Fruit fly (Drosophila melanogaster) whole organism, embryonic: ENCODE measurements around the gene Sil1.

Experiments
- Bgb ChIP-seq: fragments of 200-800 bp; sonication (Bioruptor generic); IDR thresholded peaks from 2 replicates; pipeline ENCODE4 v1.3.6; 2022; ENCODE audit warnings: missing biosample characterization, missing genetic modification characterization; ENCODE audit not compliant: partially characterized antibody
- CG10366 ChIP-seq: fragments of 200-800 bp; sonication (Bioruptor generic); IDR thresholded peaks from 2 replicates; pipeline ENCODE4 v1.3.6; 2022; ENCODE audit warnings: missing biosample characterization, missing genetic modification characterization
- CG11093 ChIP-seq: fragments of 200-800 bp; sonication (Bioruptor generic); IDR thresholded peaks from 3 replicates; pipeline ENCODE4 v1.3.6; 2022; ENCODE audit warnings: missing biosample characterization, missing genetic modification characterization
- CG12071 ChIP-seq: fragments of 200-800 bp; sonication (Bioruptor generic); optimal IDR thresholded peaks from 3 replicates; lab custom pipeline; 2018; ENCODE audit warnings: missing biosample characterization, mild to moderate bottlenecking, missing genetic modification characterization
- CG12744 ChIP-seq: fragments of 200-800 bp; sonication (Bioruptor generic); optimal IDR thresholded peaks from 2 replicates; lab custom pipeline; 2016; ENCODE audit warnings: missing biosample characterization, missing genetic modification characterization
- CG12769 ChIP-seq: fragments of 200-800 bp; sonication (Bioruptor generic); optimal IDR thresholded peaks from 2 replicates; lab custom pipeline; 2019; ENCODE audit warnings: missing biosample characterization, mild to moderate bottlenecking, missing genetic modification characterization, moderate library complexity
- CG14965 ChIP-seq: fragments of 200-800 bp; sonication (Bioruptor generic); optimal IDR thresholded peaks from 2 replicates; lab custom pipeline; 2016; ENCODE audit warnings: missing biosample characterization, missing genetic modification characterization, borderline replicate concordance
- CG15514 ChIP-seq: fragments of 200-800 bp; sonication (Bioruptor generic); optimal IDR thresholded peaks from 3 replicates; lab custom pipeline; 2017; ENCODE audit warnings: missing biosample characterization, missing genetic modification characterization, mild to moderate bottlenecking, moderate library complexity, missing genetic modification reagents
- CG17912 ChIP-seq: fragments of 200-800 bp; sonication (Bioruptor generic); optimal IDR thresholded peaks from 2 replicates; lab custom pipeline; 2018; ENCODE audit warnings: missing biosample characterization, mild to moderate bottlenecking, missing genetic modification characterization
- CG18262 ChIP-seq: fragments of 200-800 bp; optimal IDR thresholded peaks from 3 replicates; lab custom pipeline; 2019; ENCODE audit warnings: missing biosample characterization, mild to moderate bottlenecking, missing genetic modification characterization, moderate library complexity
- CG18764 ChIP-seq: fragments of 200-800 bp; sonication (Bioruptor generic); optimal IDR thresholded peaks from 3 replicates; lab custom pipeline; 2016; ENCODE audit warnings: missing biosample characterization, missing genetic modification characterization
- CG2202 ChIP-seq: fragments of 200-800 bp; sonication (Bioruptor generic); optimal IDR thresholded peaks from 2 replicates; lab custom pipeline; 2018; ENCODE audit warnings: missing biosample characterization, mild to moderate bottlenecking, missing genetic modification characterization
- CG2678 ChIP-seq: fragments of 200-800 bp; sonication (Bioruptor generic); optimal IDR thresholded peaks from 3 replicates; lab custom pipeline; 2019; ENCODE audit warnings: missing biosample characterization, mild to moderate bottlenecking, missing genetic modification characterization, moderate library complexity
- CG2712 ChIP-seq: fragments of 200-800 bp; optimal IDR thresholded peaks from 3 replicates; lab custom pipeline; 2019; ENCODE audit warnings: missing biosample characterization, mild to moderate bottlenecking, missing genetic modification characterization, moderate library complexity
- CG31388 ChIP-seq: fragments of 200-800 bp; sonication (Bioruptor generic); optimal IDR thresholded peaks from 2 replicates; lab custom pipeline; 2016; ENCODE audit warnings: missing biosample characterization, missing genetic modification characterization
- CG32772 ChIP-seq: fragments of 200-800 bp; sonication (Bioruptor generic); IDR thresholded peaks from 2 replicates; pipeline ENCODE4 v1.3.6; 2022; ENCODE audit warnings: missing biosample characterization, missing genetic modification characterization
- CG4360 ChIP-seq: fragments of 200-800 bp; sonication (Bioruptor generic); IDR thresholded peaks from 2 replicates; pipeline ENCODE4 v1.3.6; 2022; ENCODE audit warnings: missing biosample characterization, missing genetic modification characterization
- CG43689 ChIP-seq: fragments of 200-800 bp; sonication (Bioruptor generic); IDR thresholded peaks from 2 replicates; pipeline ENCODE4 v1.3.6; 2022; ENCODE audit warnings: missing biosample characterization, missing genetic modification characterization
- CG6254 ChIP-seq: fragments of 200-800 bp; sonication (Bioruptor generic); optimal IDR thresholded peaks from 3 replicates; lab custom pipeline; 2017; ENCODE audit warnings: mild to moderate bottlenecking, missing biosample characterization, missing genetic modification reagents, missing genetic modification characterization
- CG7271 ChIP-seq: fragments of 200-800 bp; sonication (Bioruptor generic); optimal IDR thresholded peaks from 2 replicates; lab custom pipeline; 2018; ENCODE audit warnings: missing biosample characterization, mild to moderate bottlenecking, missing genetic modification characterization, moderate library complexity
- CG7987 ChIP-seq: fragments of 200-800 bp; sonication (Bioruptor generic); optimal IDR thresholded peaks from 2 replicates; lab custom pipeline; 2018; ENCODE audit warnings: missing biosample characterization, mild to moderate bottlenecking, missing genetic modification characterization, moderate library complexity
- CG8281 ChIP-seq: fragments of 200-800 bp; sonication (Bioruptor generic); optimal IDR thresholded peaks from 2 replicates; lab custom pipeline; 2018; ENCODE audit warnings: missing biosample characterization, mild to moderate bottlenecking, missing genetic modification characterization, moderate library complexity
- CoRest ChIP-seq: fragments of 200-800 bp; sonication (Bioruptor generic); optimal IDR thresholded peaks from 3 replicates; lab custom pipeline; 2018; ENCODE audit warnings: missing biosample characterization, mild to moderate bottlenecking, missing genetic modification characterization, moderate library complexity
- E2f1 ChIP-seq: fragments of 200-800 bp; sonication (Bioruptor generic); IDR thresholded peaks from 2 replicates; pipeline ENCODE4 v1.3.6; 2022; ENCODE audit warnings: missing biosample characterization, missing genetic modification characterization
- E2f2 ChIP-seq: fragments of 200-800 bp; sonication (Bioruptor generic); IDR thresholded peaks from 2 replicates; pipeline ENCODE4 v1.3.6; 2022; ENCODE audit warnings: missing biosample characterization, missing genetic modification characterization
- ERR ChIP-seq: fragments of 200-800 bp; sonication (Bioruptor generic); optimal IDR thresholded peaks from 2 replicates; lab custom pipeline; 2016; ENCODE audit warnings: missing biosample characterization, missing genetic modification characterization
- Ets97D ChIP-seq: fragments of 200-800 bp; sonication (Bioruptor generic); optimal IDR thresholded peaks from 3 replicates; lab custom pipeline; 2016; ENCODE audit warnings: missing biosample characterization, missing genetic modification characterization
- Hmr ChIP-seq: fragments of 200-800 bp; sonication (Bioruptor generic); optimal IDR thresholded peaks from 3 replicates; lab custom pipeline; 2017; ENCODE audit warnings: mild to moderate bottlenecking, missing biosample characterization, missing genetic modification reagents, missing genetic modification characterization
- MBD-R2 ChIP-seq: fragments of 200-800 bp; sonication (Bioruptor generic); IDR thresholded peaks from 2 replicates; pipeline ENCODE4 v1.3.6; 2022; ENCODE audit warnings: missing biosample characterization, missing genetic modification characterization
- MTF-1 ChIP-seq: fragments of 200-800 bp; sonication (Bioruptor generic); optimal IDR thresholded peaks from 2 replicates; lab custom pipeline; 2018; ENCODE audit warnings: missing biosample characterization, mild to moderate bottlenecking, missing genetic modification characterization, borderline replicate concordance
- Oli ChIP-seq: fragments of 200-800 bp; sonication (Bioruptor generic); optimal IDR thresholded peaks from 2 replicates; lab custom pipeline; 2018; ENCODE audit warnings: missing biosample characterization, mild to moderate bottlenecking, missing genetic modification characterization, moderate library complexity
- TFAM ChIP-seq: fragments of 200-800 bp; sonication (Bioruptor generic); optimal IDR thresholded peaks from 2 replicates; lab custom pipeline; 2017; ENCODE audit warnings: missing biosample characterization, missing genetic modification characterization, inconsistent platforms
- Tbp ChIP-seq: fragments of >200 bp; optimal IDR thresholded peaks from 2 replicates; lab custom pipeline; 2018; ENCODE audit warnings: missing biosample characterization, missing genetic modification characterization
- caup ChIP-seq: fragments of 200-800 bp; sonication (Bioruptor generic); optimal IDR thresholded peaks from 3 replicates; lab custom pipeline; 2017; ENCODE audit warnings: missing biosample characterization, mild to moderate bottlenecking, missing genetic modification characterization, moderate library complexity; ENCODE audit not compliant: severe bottlenecking
- croc ChIP-seq: fragments of 200-800 bp; sonication (Bioruptor generic); conservative IDR thresholded peaks from 3 replicates; pipeline ENCODE4 v1.3.6; 2022; ENCODE audit warnings: missing biosample characterization, missing genetic modification characterization
- dmrt11E ChIP-seq: fragments of 200-800 bp; sonication (Bioruptor generic); optimal IDR thresholded peaks from 3 replicates; lab custom pipeline; 2018; ENCODE audit warnings: missing biosample characterization, mild to moderate bottlenecking, missing genetic modification characterization, moderate library complexity
- gfzf ChIP-seq: fragments of 200-800 bp; sonication (Bioruptor generic); optimal IDR thresholded peaks from 2 replicates; lab custom pipeline; 2016; ENCODE audit warnings: missing biosample characterization, mild to moderate bottlenecking, missing genetic modification characterization, moderate library complexity
- grau ChIP-seq: fragments of 200-800 bp; optimal IDR thresholded peaks from 3 replicates; lab custom pipeline; 2019; ENCODE audit warnings: missing biosample characterization, mild to moderate bottlenecking, missing genetic modification characterization, moderate library complexity
- gsb-n ChIP-seq: fragments of 200-800 bp; sonication (Bioruptor generic); optimal IDR thresholded peaks from 3 replicates; lab custom pipeline; 2018; ENCODE audit warnings: missing biosample characterization, mild to moderate bottlenecking, missing genetic modification characterization
- hbn ChIP-seq: fragments of 200-800 bp; sonication (Bioruptor generic); IDR thresholded peaks from 2 replicates; pipeline ENCODE4 v1.3.6; 2022; ENCODE audit warnings: missing biosample characterization, missing genetic modification characterization; ENCODE audit not compliant: partially characterized antibody
- luna ChIP-seq: fragments of 200-800 bp; sonication (Bioruptor generic); optimal IDR thresholded peaks from 2 replicates; lab custom pipeline; 2016; ENCODE audit warnings: missing biosample characterization, missing genetic modification characterization
- pho ChIP-seq: fragments of 200-800 bp; sonication (Bioruptor generic); optimal IDR thresholded peaks from 2 replicates; lab custom pipeline; 2016; ENCODE audit warnings: missing biosample characterization, missing genetic modification characterization
- slp2 ChIP-seq: fragments of 200-800 bp; sonication (Bioruptor generic); optimal IDR thresholded peaks from 2 replicates; lab custom pipeline; 2016; ENCODE audit warnings: missing biosample characterization, missing genetic modification characterization
- tna ChIP-seq: fragments of 200-800 bp; sonication (Bioruptor generic); IDR thresholded peaks from 2 replicates; pipeline ENCODE4 v1.3.6; 2022; ENCODE audit warnings: missing biosample characterization, missing genetic modification characterization; ENCODE audit not compliant: partially characterized antibody
- trh ChIP-seq: fragments of 200-800 bp; sonication (Bioruptor generic); optimal IDR thresholded peaks from 2 replicates; lab custom pipeline; 2016; ENCODE audit warnings: missing biosample characterization, missing genetic modification characterization
- vvl ChIP-seq: fragments of 200-800 bp; sonication (Bioruptor generic); IDR thresholded peaks from 2 replicates; pipeline ENCODE4 v1.3.6; 2022; ENCODE audit warnings: missing biosample characterization, missing genetic modification characterization
- zen ChIP-seq: fragments of 200-800 bp; sonication (Bioruptor generic); optimal IDR thresholded peaks from 3 replicates; lab custom pipeline; 2018; ENCODE audit warnings: missing biosample characterization, mild to moderate bottlenecking, missing genetic modification characterization, moderate library complexity
- zfh2 ChIP-seq: fragments of 200-800 bp; sonication (Bioruptor generic); optimal IDR thresholded peaks from 2 replicates; lab custom pipeline; 2016; ENCODE audit warnings: missing biosample characterization, missing genetic modification characterization

Sil1 gene

DNA sequence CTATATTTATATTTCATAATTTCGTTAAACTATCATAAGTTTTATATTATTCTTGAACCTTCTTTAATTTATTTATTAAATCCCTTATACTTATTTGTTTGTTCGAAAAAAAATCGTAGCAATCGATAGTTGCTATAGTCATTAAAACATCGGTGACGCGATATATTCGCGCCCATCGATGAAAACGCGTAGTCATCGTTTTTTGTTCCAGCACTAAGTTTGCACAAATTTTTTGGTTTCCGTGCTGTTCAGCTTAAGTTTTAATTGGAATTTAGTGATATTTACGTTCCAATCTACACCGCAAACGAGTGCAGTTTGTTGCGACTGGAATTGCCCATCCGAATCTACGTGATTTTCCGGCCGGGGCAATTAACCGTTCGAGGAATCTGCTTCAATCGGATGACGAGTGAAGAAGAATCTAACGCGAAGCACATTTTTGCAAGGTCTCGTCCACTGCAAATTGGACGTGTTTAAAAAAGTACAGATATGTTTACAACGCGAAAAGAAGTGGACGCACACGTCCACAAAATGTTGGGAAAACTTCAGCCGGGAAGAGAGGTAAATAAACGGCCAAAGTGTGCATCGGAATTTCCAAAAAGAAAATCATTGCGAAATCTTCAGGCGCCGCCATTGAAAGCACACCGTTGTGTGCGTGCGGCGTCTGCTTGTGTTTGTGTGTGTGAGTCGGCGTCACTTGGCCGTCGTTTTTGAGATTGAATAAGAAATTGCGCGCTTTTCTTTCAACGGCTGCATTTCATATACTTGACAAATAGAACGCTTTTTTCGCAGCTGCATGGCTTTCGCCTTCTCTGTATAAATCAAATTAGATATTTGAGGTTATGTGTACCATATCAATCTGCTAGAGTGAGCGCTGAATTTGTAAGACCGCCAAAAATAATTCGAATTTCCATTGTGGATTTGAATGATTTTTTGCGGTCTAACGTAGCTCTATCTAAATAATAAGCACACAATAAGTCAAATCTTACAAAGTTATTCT is 14.1 kb upstream of the Sil1 start, which contains the start of gene Nup358 (continued):
- TF ChIP-seq MBD-R2 (GFP tag; lab: Robert Waterston, UW) (peak; percentile 40), grau (tag; lab: Kevin White, UChicago) (peak; percentile 34), MTF-1 (GFP tag; lab: Kevin White, UChicago) (no peak), CG14965 (no peak), CG2202 (no peak), luna (GFP tag; lab: Kevin White, UChicago) (no peak), Tbp (GFP tag; lab: Kevin White, UChicago) (no peak), pho (GFP tag; lab: Kevin White, UChicago) (peak; percentile 5), CG32772 (no peak), zen (tag; lab: Kevin White, UChicago) (peak; percentile 4), trh (GFP tag; lab: Kevin White, UChicago) (no peak), CG2712 (peak; percentile 48), tna (peak; percentile 98), slp2 (GFP tag; lab: Kevin White, UChicago) (no peak), Bgb (GFP tag; lab: Robert Waterston, UW) (peak; percentile 99), CG2678 (tag; lab: Kevin White, UChicago) (no peak), CG8281 (tag; lab: Kevin White, UChicago) (no peak), hbn (GFP tag; lab: Robert Waterston, UW) (peak; percentile 97), zfh2 (GFP tag; lab: Kevin White, UChicago) (no peak), CG4360 (GFP tag; lab: Robert Waterston, UW) (no peak), CG43689 (GFP tag; lab: Robert Waterston, UW) (no peak), caup (GFP tag; lab: Kevin White, UChicago) (no peak), CG7271 (tag; lab: Kevin White, UChicago) (no peak), croc (GFP tag; lab: Robert Waterston, UW) (no peak), TFAM (GFP tag; lab: Kevin White, UChicago) (no peak), Ets97D (GFP tag; lab: Kevin White, UChicago) (peak; percentile 80), CG12071 (GFP tag; lab: Kevin White, UChicago) (no peak), CG7987 (GFP tag; lab: Kevin White, UChicago) (no peak), ERR (GFP tag; lab: Kevin White, UChicago) (no peak), CG18764 (GFP tag; lab: Kevin White, UChicago) (no peak), vvl (peak; percentile 17; the same call in 1 of the 2 replicates), CG31388 (GFP tag; lab: Kevin White, UChicago) (no peak), CG11093 (GFP tag; lab: Robert Waterston, UW) (no peak), CoRest (peak; percentile 22), Oli (tag; lab: Kevin White, UChicago) (no peak), CG17912 (no peak), CG12769 (tag; lab: Kevin White, UChicago) (no peak), CG6254 (no peak), gsb-n (no peak), E2f2 (GFP tag; lab: Robert Waterston, UW) (peak; percentile 74), E2f1 (GFP tag; lab: Robert Waterston, UW) (0 out of 2 replicates have a peak, but pooled peaks have one; percentile 19), CG15514 (GFP tag; lab: Kevin White, UChicago) (peak; percentile 33), dmrt11E (tag; lab: Kevin White, UChicago) (no peak), CG12744 (no peak), CG18262 (tag; lab: Kevin White, UChicago) (peak; percentile 25), gfzf (GFP tag; lab: Kevin White, UChicago) (peak; percentile 25), CG10366 (GFP tag; lab: Robert Waterston, UW) (no peak), Hmr (GFP tag; lab: Kevin White, UChicago) (no peak)
